Worm (Caenorhabditis elegans) whole organism, L1 larva: ENCODE data around the gene Y71H2AM.1.

Experiments used
- C16A3.4 ChIP-seq: fragments of 150-350 bp; optimal IDR thresholded peaks from 2 replicates; lab custom pipeline; 2014; ENCODE audit warnings: missing biosample characterization, missing genetic modification characterization
- C34B4.2 ChIP-seq: sonication (generic microtip); optimal IDR thresholded peaks from 2 replicates; lab custom pipeline; 2017; ENCODE audit warnings: mild to moderate bottlenecking, missing genetic modification characterization, missing compliant biosample characterization
- Y116A8C.19 ChIP-seq: sonication (generic microtip); optimal IDR thresholded peaks from 2 replicates; lab custom pipeline; 2016; ENCODE audit warnings: missing compliant biosample characterization, missing genetic modification characterization, borderline replicate concordance
- alr-1 ChIP-seq: fragments of 200-800 bp; sonication (Bioruptor generic); optimal IDR thresholded peaks from 2 replicates; lab custom pipeline; 2018; ENCODE audit warnings: borderline replicate concordance, mild to moderate bottlenecking, missing genetic modification characterization, missing compliant biosample characterization
- blmp-1 ChIP-seq: fragments of 150-350 bp; optimal IDR thresholded peaks from 2 replicates; lab custom pipeline; 2014; ENCODE audit warnings: missing biosample characterization, missing genetic modification characterization
- ceh-63 ChIP-seq: fragments of 200-800 bp; sonication (Bioruptor generic); optimal IDR thresholded peaks from 2 replicates; lab custom pipeline; 2018; ENCODE audit warnings: mild to moderate bottlenecking, missing genetic modification characterization, missing compliant biosample characterization
- ceh-82 ChIP-seq, 3 experiments: fragments of 150-350 bp in 1 of 3; sonication (generic microtip) in 2 of 3; optimal IDR thresholded peaks; 2 replicates each; lab custom pipeline; 2014 to 2017; ENCODE audit warnings: missing biosample characterization in 3 of 3, missing genetic modification characterization in 3 of 3
- dpl-1 ChIP-seq, 3 experiments: fragments of 150-350 bp in 2 of 3; sonication (generic microtip) in 1 of 3; optimal IDR thresholded peaks; 2 replicates each; lab custom pipeline; 2014 to 2017; ENCODE audit warnings: missing biosample characterization in 3 of 3, missing genetic modification characterization in 3 of 3, missing genetic modification reagents in 3 of 3
- efl-1 ChIP-seq, 4 experiments: fragments of 150-350 bp; optimal IDR thresholded peaks in 3 of 4; peaks in 1 of 4; 1 replicate in 1 of 4; 2 replicates in 3 of 4; lab custom pipeline; 2014; ENCODE audit warnings: missing biosample characterization in 2 of 4, missing genetic modification characterization in 2 of 4, missing genetic modification reagents in 2 of 4
- efl-3 ChIP-seq: fragments of 200-800 bp; sonication (Bioruptor generic); optimal IDR thresholded peaks from 2 replicates; lab custom pipeline; 2018; ENCODE audit warnings: mild to moderate bottlenecking, missing genetic modification characterization, missing compliant biosample characterization
- egl-27 ChIP-seq, 2 experiments: fragments of 150-350 bp in 1 of 2; sonication (generic microtip); optimal IDR thresholded peaks; 3 replicates each; lab custom pipeline; 2017 to 2018; ENCODE audit warnings: missing biosample characterization in 2 of 2, missing genetic modification characterization in 2 of 2, missing genetic modification reagents in 2 of 2
- elt-2 ChIP-seq: sonication (generic microtip); optimal IDR thresholded peaks from 2 replicates; lab custom pipeline; 2016; ENCODE audit warnings: missing genetic modification characterization, mild to moderate bottlenecking, inconsistent platforms, missing compliant biosample characterization, missing genetic modification reagents
- elt-3 ChIP-seq, 6 experiments: fragments of 150-350 bp in 1 of 6; sonication (generic microtip); optimal IDR thresholded peaks; 2 replicates each; lab custom pipeline; 2017 to 2018; ENCODE audit warnings: missing biosample characterization in 6 of 6, missing genetic modification characterization in 6 of 6, inconsistent platforms in 1 of 6
- fkh-10 ChIP-seq: sonication (generic microtip); optimal IDR thresholded peaks from 2 replicates; lab custom pipeline; 2017; ENCODE audit warnings: missing biosample characterization, missing genetic modification reagents, missing genetic modification characterization
- fkh-8 ChIP-seq: sonication (generic microtip); optimal IDR thresholded peaks from 2 replicates; lab custom pipeline; 2016; ENCODE audit warnings: mild to moderate bottlenecking, missing genetic modification characterization, missing compliant biosample characterization
- fos-1 ChIP-seq: fragments of 150-350 bp; optimal IDR thresholded peaks from 2 replicates; lab custom pipeline; 2014; ENCODE audit warnings: missing biosample characterization, missing genetic modification characterization
- grh-1 ChIP-seq: fragments of 200-800 bp; sonication (Bioruptor generic); IDR thresholded peaks from 2 replicates; pipeline ENCODE4 v1.3.6; 2022; ENCODE audit warnings: missing genetic modification reagents, missing genetic modification characterization, missing compliant biosample characterization
- hlh-4 ChIP-seq: sonication (generic microtip); optimal IDR thresholded peaks from 2 replicates; lab custom pipeline; 2016; ENCODE audit warnings: mild to moderate bottlenecking, missing genetic modification characterization, missing compliant biosample characterization
- hpl-2 ChIP-seq: fragments of 150-350 bp; optimal IDR thresholded peaks from 2 replicates; lab custom pipeline; 2014; ENCODE audit warnings: missing biosample characterization, missing genetic modification reagents, missing genetic modification characterization
- irx-1 ChIP-seq: sonication (generic microtip); optimal IDR thresholded peaks from 2 replicates; lab custom pipeline; 2016; ENCODE audit warnings: missing genetic modification characterization, missing compliant biosample characterization
- jun-1 ChIP-seq: fragments of 150-350 bp; optimal IDR thresholded peaks from 2 replicates; lab custom pipeline; 2014; ENCODE audit warnings: missing biosample characterization, missing genetic modification reagents, missing genetic modification characterization
- lin-13 ChIP-seq: fragments of 150-350 bp; optimal IDR thresholded peaks from 2 replicates; lab custom pipeline; 2014; ENCODE audit warnings: missing biosample characterization, missing genetic modification reagents, missing genetic modification characterization
- lin-14 ChIP-seq: fragments of 200-800 bp; sonication (Bioruptor generic); optimal IDR thresholded peaks from 2 replicates; lab custom pipeline; 2018; ENCODE audit warnings: mild to moderate bottlenecking, missing genetic modification characterization, moderate library complexity, missing compliant biosample characterization
- lin-15B ChIP-seq: fragments of 150-350 bp; sonication (generic microtip); optimal IDR thresholded peaks from 3 replicates; lab custom pipeline; 2014; ENCODE audit warnings: missing biosample characterization, missing genetic modification characterization
- lin-35 ChIP-seq, 2 experiments: fragments of 150-350 bp; optimal IDR thresholded peaks; 2 replicates each; lab custom pipeline; 2014; ENCODE audit warnings: missing biosample characterization in 2 of 2, missing genetic modification characterization in 2 of 2, missing genetic modification reagents in 2 of 2
- lsy-2 ChIP-seq, 2 experiments: fragments of 150-350 bp; optimal IDR thresholded peaks; 2 replicates each; lab custom pipeline; 2014; ENCODE audit warnings: missing biosample characterization in 2 of 2, missing genetic modification characterization in 2 of 2
- mdl-1 ChIP-seq, 2 experiments: fragments of 150-350 bp; optimal IDR thresholded peaks; 2 replicates each; lab custom pipeline; 2014 to 2017; ENCODE audit warnings: missing biosample characterization in 2 of 2, missing genetic modification characterization in 2 of 2, inconsistent platforms in 1 of 2
- mep-1 ChIP-seq: fragments of 150-350 bp; optimal IDR thresholded peaks from 2 replicates; lab custom pipeline; 2014; ENCODE audit warnings: missing biosample characterization, missing genetic modification characterization
- nhr-11 ChIP-seq: fragments of 150-350 bp; optimal IDR thresholded peaks from 2 replicates; lab custom pipeline; 2014; ENCODE audit warnings: missing biosample characterization, missing genetic modification characterization
- nhr-19 ChIP-seq: fragments of 200-800 bp; sonication (Bioruptor generic); conservative IDR thresholded peaks from 2 replicates; pipeline ENCODE4 v1.3.6; 2022; ENCODE audit warnings: missing genetic modification characterization, missing compliant biosample characterization
- nhr-20 ChIP-seq: sonication (generic microtip); optimal IDR thresholded peaks from 2 replicates; lab custom pipeline; 2016; ENCODE audit warnings: mild to moderate bottlenecking, missing genetic modification characterization, missing compliant biosample characterization
- nhr-47 ChIP-seq: sonication (generic microtip); optimal IDR thresholded peaks from 2 replicates; lab custom pipeline; 2016; ENCODE audit warnings: mild to moderate bottlenecking, missing genetic modification characterization, moderate library complexity, missing compliant biosample characterization
- nhr-71 ChIP-seq: sonication (generic microtip); optimal IDR thresholded peaks from 2 replicates; lab custom pipeline; 2016; ENCODE audit warnings: mild to moderate bottlenecking, missing genetic modification characterization, moderate library complexity, missing compliant biosample characterization
- nhr-76 ChIP-seq: sonication (generic microtip); optimal IDR thresholded peaks from 2 replicates; lab custom pipeline; 2017; ENCODE audit warnings: missing biosample characterization, missing genetic modification characterization
- nhr-77 ChIP-seq: fragments of 150-350 bp; optimal IDR thresholded peaks from 2 replicates; lab custom pipeline; 2014; ENCODE audit warnings: missing biosample characterization, missing genetic modification characterization
- nhr-85 ChIP-seq: sonication (generic microtip); peaks from one replicate; lab custom pipeline; 2016; ENCODE audit warnings: missing genetic modification characterization, inconsistent platforms, missing compliant biosample characterization
- nhr-90 ChIP-seq: sonication (generic microtip); optimal IDR thresholded peaks from 2 replicates; lab custom pipeline; 2016; ENCODE audit warnings: mild to moderate bottlenecking, missing genetic modification characterization, missing compliant biosample characterization; ENCODE audit not compliant: poor library complexity
- pag-3 ChIP-seq: sonication (generic microtip); optimal IDR thresholded peaks from 2 replicates; lab custom pipeline; 2017; ENCODE audit warnings: missing genetic modification characterization, mild to moderate bottlenecking, missing compliant biosample characterization, antibody characterized with exemption, borderline replicate concordance; ENCODE audit not compliant: insufficient read depth
- pqm-1 ChIP-seq: sonication (generic microtip); optimal IDR thresholded peaks from 3 replicates; lab custom pipeline; 2017; ENCODE audit warnings: missing biosample characterization, missing genetic modification characterization
- rnt-1 ChIP-seq: sonication (generic microtip); optimal IDR thresholded peaks from 2 replicates; lab custom pipeline; 2016; ENCODE audit warnings: mild to moderate bottlenecking, missing genetic modification characterization, moderate library complexity, missing compliant biosample characterization
- skn-1 ChIP-seq: fragments of 150-350 bp; optimal IDR thresholded peaks from 2 replicates; lab custom pipeline; 2014; ENCODE audit warnings: missing biosample characterization, missing genetic modification characterization
- snpc-4 ChIP-seq: fragments of 150-350 bp; optimal IDR thresholded peaks from 2 replicates; lab custom pipeline; 2014; ENCODE audit warnings: missing biosample characterization, missing genetic modification characterization
- snu-23 ChIP-seq: sonication (generic microtip); optimal IDR thresholded peaks from 2 replicates; lab custom pipeline; 2016; ENCODE audit warnings: missing genetic modification characterization, missing compliant biosample characterization
- sup-37 ChIP-seq: fragments of 200-800 bp; sonication (Bioruptor generic); optimal IDR thresholded peaks from 2 replicates; lab custom pipeline; 2018; ENCODE audit warnings: mild to moderate bottlenecking, missing genetic modification characterization, missing compliant biosample characterization
- swsn-7 ChIP-seq: sonication (generic microtip); optimal IDR thresholded peaks from 2 replicates; lab custom pipeline; 2016; ENCODE audit warnings: missing genetic modification characterization, missing compliant biosample characterization
- tbx-2 ChIP-seq: sonication (generic microtip); optimal IDR thresholded peaks from 2 replicates; lab custom pipeline; 2016; ENCODE audit warnings: missing genetic modification characterization, missing compliant biosample characterization
- unc-62 ChIP-seq: fragments of 150-350 bp; optimal IDR thresholded peaks from 2 replicates; lab custom pipeline; 2014; ENCODE audit warnings: missing biosample characterization, missing genetic modification reagents, missing genetic modification characterization
- vab-15 ChIP-seq: sonication (generic microtip); optimal IDR thresholded peaks from 2 replicates; lab custom pipeline; 2017; ENCODE audit warnings: missing genotype, mild to moderate bottlenecking, missing genetic modification characterization, missing compliant biosample characterization
- xbp-1 ChIP-seq: sonication (generic microtip); optimal IDR thresholded peaks from 2 replicates; lab custom pipeline; 2016; ENCODE audit warnings: missing genetic modification characterization, missing compliant biosample characterization

Gene Y71H2AM.1

DNA sequence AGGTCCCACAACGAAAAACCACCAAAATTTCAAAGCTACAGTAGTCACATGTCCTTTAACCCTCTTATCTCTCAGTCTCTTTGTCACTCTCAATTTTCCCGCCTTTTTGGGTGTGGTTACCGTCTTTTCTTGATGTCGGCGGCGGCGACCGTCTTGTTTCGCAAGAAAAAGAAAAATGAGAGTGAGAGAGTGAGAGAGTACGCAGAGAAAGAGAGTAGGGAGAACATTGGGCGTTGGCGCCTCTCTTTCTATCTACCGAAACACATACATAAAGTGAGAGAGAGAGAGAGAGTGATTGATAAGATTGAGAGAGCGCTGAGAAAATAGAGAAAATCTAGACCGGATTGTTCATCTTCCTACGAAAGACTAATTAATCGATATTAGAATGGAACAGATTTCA is 49.1 kb downstream of the Y71H2AM.1 start:
- TF ChIP-seq ceh-63, result no peak
- TF ChIP-seq nhr-47, result peak; percentile 63
- TF ChIP-seq alr-1 (tag; lab: Kevin White, UChicago), result no peak
- peak; percentile 43 for TF ChIP-seq C16A3.4 (tag; lab: Kevin White, UChicago)
- peak; percentile 34 to 96 (median 92) for TF ChIP-seq elt-3 (tag; optimal IDR thresholded peaks at IDR 0.05; lab: Kevin White, UChicago)
- peak; percentile 99 for TF ChIP-seq nhr-85
- TF ChIP-seq lin-13, result peak; percentile 75
- peak; percentile 97 for TF ChIP-seq blmp-1 (tag; lab: Kevin White, UChicago)
- peak; percentile 45 for TF ChIP-seq fos-1 (tag; lab: Kevin White, UChicago)
- TF ChIP-seq vab-15 (tag; lab: Kevin White, UChicago), result no peak
- peak in 1 of 3 experiments; percentile 16 for TF ChIP-seq ceh-82 (tag; optimal IDR thresholded peaks at IDR 0.05; lab: Kevin White, UChicago)
- TF ChIP-seq fkh-10 (GFP tag; lab: Kevin White, UChicago), result no peak
- peak; percentile 50 for TF ChIP-seq rnt-1 (tag; lab: Kevin White, UChicago)
- peak; percentile 84 for TF ChIP-seq snu-23 (GFP tag; lab: Kevin White, UChicago)
- no peak for TF ChIP-seq C34B4.2
- TF ChIP-seq nhr-71, result peak; percentile 90
- TF ChIP-seq unc-62 (GFP tag; lab: Kevin White, UChicago), result no peak
- TF ChIP-seq dpl-1 (GFP tag; optimal IDR thresholded peaks at IDR 0.05; lab: Kevin White, UChicago), result peak; percentile 67 to 76 (median 73)
- peak in 1 of 2 experiments; percentile 58 for TF ChIP-seq mdl-1 (tag; optimal IDR thresholded peaks at IDR 0.05; lab: Kevin White, UChicago)
- TF ChIP-seq tbx-2 (tag; lab: Kevin White, UChicago), result peak; percentile 72
- no peak for TF ChIP-seq hlh-4
- TF ChIP-seq irx-1, result peak; percentile 58
- peak; percentile 55 to 70 for TF ChIP-seq efl-1 (optimal IDR thresholded peaks at IDR 0.05; lab: Kevin White, UChicago)
- TF ChIP-seq efl-1 (GFP tag; optimal IDR thresholded peaks at IDR 0.05 in 1 of 2; lab: Kevin White, UChicago), result peak; percentile 23 to 64
- TF ChIP-seq pqm-1, result no peak
- TF ChIP-seq hpl-2, result peak; percentile 62
- TF ChIP-seq jun-1, result peak; percentile 55
- no peak for TF ChIP-seq fkh-8 (tag; lab: Kevin White, UChicago)
- peak; percentile 39 to 79 for TF ChIP-seq lin-35 (GFP tag; optimal IDR thresholded peaks at IDR 0.05; lab: Kevin White, UChicago)
- peak; percentile 66 for TF ChIP-seq nhr-19
- TF ChIP-seq lin-15B, result no peak
- TF ChIP-seq nhr-77, result peak; percentile 71
- TF ChIP-seq lsy-2 (tag; optimal IDR thresholded peaks at IDR 0.05; lab: Kevin White, UChicago), result peak; percentile 62 to 79
- TF ChIP-seq pag-3, result no peak
- TF ChIP-seq mep-1 (tag; lab: Kevin White, UChicago), result peak; percentile 80
- TF ChIP-seq efl-3, result peak; percentile 63
- no peak for TF ChIP-seq xbp-1 (tag; lab: Kevin White, UChicago)
- TF ChIP-seq skn-1, result peak; percentile 59
- TF ChIP-seq elt-2, result peak; percentile 84
- TF ChIP-seq swsn-7 (tag; lab: Kevin White, UChicago), result peak; percentile 48
- TF ChIP-seq nhr-20 (tag; lab: Kevin White, UChicago), result peak; percentile 90
- TF ChIP-seq nhr-90 (tag; lab: Kevin White, UChicago), result peak; percentile 86
- TF ChIP-seq grh-1 (GFP tag; lab: Robert Waterston, UW), result peak; percentile 80
- peak; percentile 95 for TF ChIP-seq lin-14 (GFP tag; lab: Kevin White, UChicago)
- TF ChIP-seq, all 84 proteins: peak for 31

DNA sequence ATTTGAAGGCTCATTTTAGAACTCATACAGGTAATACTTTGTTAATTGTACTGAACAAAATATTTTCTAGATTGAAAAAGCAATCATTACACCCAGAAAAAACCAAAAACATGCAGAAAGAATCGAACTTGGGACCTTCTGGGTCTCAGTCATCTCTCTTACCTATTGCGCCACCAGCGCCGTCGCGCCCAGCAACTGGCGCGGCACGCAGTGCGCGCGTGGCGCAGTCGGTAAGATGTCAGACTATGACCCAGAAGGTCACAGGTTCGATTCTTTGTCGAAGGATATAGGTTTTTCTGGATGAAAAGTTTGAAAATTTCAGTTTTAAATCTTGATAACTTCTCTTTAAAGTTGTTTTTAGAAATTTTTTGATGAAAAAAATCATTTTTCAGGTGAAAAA is 52.8 kb downstream of the Y71H2AM.1 start:
- TF ChIP-seq Y116A8C.19 (tag; lab: Kevin White, UChicago) (no peak), nhr-71 (no peak), lin-13 (no peak), nhr-11 (no peak), nhr-77 (no peak), lin-14 (GFP tag; lab: Kevin White, UChicago) (no peak), dpl-1 (GFP tag; optimal IDR thresholded peaks at IDR 0.05; lab: Kevin White, UChicago) (no peak), mep-1 (tag; lab: Kevin White, UChicago) (no peak), snpc-4 (tag; lab: Kevin White, UChicago) (no peak), nhr-76 (tag; lab: Kevin White, UChicago) (no peak), egl-27 (tag; optimal IDR thresholded peaks at IDR 0.05; lab: Kevin White, UChicago) (no peak), sup-37 (GFP tag; lab: Kevin White, UChicago) (no peak), fos-1 (tag; lab: Kevin White, UChicago) (no peak), efl-1 (optimal IDR thresholded peaks at IDR 0.05; lab: Kevin White, UChicago) (no peak), efl-1 (GFP tag; optimal IDR thresholded peaks at IDR 0.05 in 1 of 2; lab: Kevin White, UChicago) (no peak), fkh-10 (GFP tag; lab: Kevin White, UChicago) (no peak), nhr-90 (tag; lab: Kevin White, UChicago) (no peak), blmp-1 (tag; lab: Kevin White, UChicago) (no peak), mdl-1 (tag; optimal IDR thresholded peaks at IDR 0.05; lab: Kevin White, UChicago) (no peak), jun-1 (no peak), hlh-4 (no peak)
